Fruit fly (Drosophila melanogaster): ENCODE results near the gene CG33290.

CG33290 gene

DNA sequence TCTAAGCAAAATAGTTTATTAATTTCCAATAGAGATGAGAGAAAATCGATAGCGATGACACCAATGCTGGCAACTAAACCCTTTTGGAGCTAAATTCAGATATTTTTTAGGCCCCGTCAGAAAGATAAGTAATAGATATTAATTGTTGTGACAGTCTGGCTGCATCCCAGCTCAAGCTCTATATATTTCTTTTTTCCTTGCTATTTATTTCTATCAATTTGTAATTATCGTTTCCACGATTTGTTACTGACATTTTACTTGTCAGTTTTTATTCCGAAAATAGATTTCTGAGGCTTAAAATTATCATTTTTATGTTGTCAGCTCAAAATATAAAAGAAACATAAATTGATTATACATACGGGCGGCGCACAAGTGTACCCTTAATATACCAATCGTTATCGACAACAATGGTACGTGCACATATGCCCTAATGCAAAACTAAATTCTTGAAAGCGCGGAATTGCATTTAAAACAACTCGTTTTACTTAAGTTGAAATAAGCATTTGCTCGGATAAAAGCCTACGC is 26.8 kb downstream of the CG33290 start, which contains the start of the genes CRIF and SMC5 (continued):
- TF ChIP-seq lz (GFP tag; optimal IDR thresholded peaks at IDR 0.05) (peak; percentile 69), CG6792 (GFP tag; optimal IDR thresholded peaks at IDR 0.05) (no peak), Blimp-1 (GFP tag; optimal IDR thresholded peaks at IDR 0.05) (no peak), CG8632 (GFP tag; optimal IDR thresholded peaks at IDR 0.05) (no peak), CG8319 (GFP tag; optimal IDR thresholded peaks at IDR 0.05) (peak; percentile 5), acj6 (GFP tag; optimal IDR thresholded peaks at IDR 0.05) (peak; percentile 63), CG15336 (GFP tag; IDR thresholded peaks at IDR 0.05) (0 out of 2 replicates have a peak, but pooled peaks have one; percentile 16), vri (GFP tag; optimal IDR thresholded peaks at IDR 0.05) (no peak)

- TF ChIP-seq pdm3 (GFP tag; optimal IDR thresholded peaks at IDR 0.05) (no peak), Eip78C (GFP tag) (no peak), spab (GFP tag; optimal IDR thresholded peaks at IDR 0.05) (no peak), Ets21C (GFP tag; optimal IDR thresholded peaks at IDR 0.05) (no peak), achi (GFP tag; optimal IDR thresholded peaks at IDR 0.05) (no peak), CG6854 (GFP tag; optimal IDR thresholded peaks at IDR 0.05) (no peak), lz (GFP tag; optimal IDR thresholded peaks at IDR 0.05) (no peak), Hr38 (GFP tag; optimal IDR thresholded peaks at IDR 0.05) (no peak), CG15336 (GFP tag; IDR thresholded peaks at IDR 0.05) (no peak), Lpt (GFP tag; optimal IDR thresholded peaks at IDR 0.05) (no peak), CG11902 (GFP tag; optimal IDR thresholded peaks at IDR 0.05) (no peak), esn (GFP tag; optimal IDR thresholded peaks at IDR 0.05) (no peak), CG1621 (tag; optimal IDR thresholded peaks at IDR 0.05) (no peak), CG11762 (GFP tag; optimal IDR thresholded peaks at IDR 0.05; ENCODE audit: insufficient read depth) (no peak), eg (GFP tag; IDR thresholded peaks at IDR 0.05) (no peak), acj6 (GFP tag; optimal IDR thresholded peaks at IDR 0.05) (no peak), ss (GFP tag; optimal IDR thresholded peaks at IDR 0.05) (no peak)
These were observed 31.7 kb downstream of the CG33290 start, which contains the start of gene EMC10 for dm6 chr3L:21573831-21574230. EMC10 (plus strand) TSS chr3L:21574131.

DNA sequence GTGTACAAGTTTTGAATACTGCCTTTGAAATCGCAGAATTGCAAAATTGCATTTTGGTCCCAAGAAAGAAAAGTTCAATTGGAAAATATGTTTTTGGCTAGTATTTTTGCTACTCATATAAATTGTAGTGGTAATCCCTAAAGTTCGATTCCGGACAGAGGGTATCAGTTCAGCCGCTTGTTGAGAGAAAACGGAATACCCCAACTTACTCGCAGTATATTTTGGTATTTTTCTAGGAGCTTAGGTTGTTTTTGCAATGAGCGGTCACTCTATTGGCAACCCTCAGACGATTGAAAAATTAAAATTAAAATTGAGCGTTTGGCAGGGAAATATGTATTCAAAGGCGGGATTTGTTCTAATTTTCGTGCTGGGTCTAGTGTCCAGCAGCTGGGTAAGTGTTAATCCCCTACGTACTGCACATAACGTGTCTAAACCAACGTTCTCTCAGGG is 32.2 kb downstream of the CG33290 start:
- TF ChIP-seq esn (GFP tag; optimal IDR thresholded peaks at IDR 0.05) (peak; percentile 27), CG8119 (GFP tag; IDR thresholded peaks at IDR 0.05) (no peak), Eip93F (GFP tag; optimal IDR thresholded peaks at IDR 0.05) (no peak)

- TF ChIP-seq OdsH (GFP tag; optimal IDR thresholded peaks at IDR 0.05) (peak; percentile 38), Eip75B (GFP tag; optimal IDR thresholded peaks at IDR 0.05) (peak; percentile 1), CG34406 (GFP tag; optimal IDR thresholded peaks at IDR 0.05) (peak; percentile 11), esn (GFP tag; optimal IDR thresholded peaks at IDR 0.05) (peak; percentile 55), Ets96B (tag; optimal IDR thresholded peaks at IDR 0.05) (peak; percentile 28), CG8319 (GFP tag; optimal IDR thresholded peaks at IDR 0.05) (no peak), CG10669 (GFP tag; optimal IDR thresholded peaks at IDR 0.05) (peak; percentile 29), CG1621 (tag; optimal IDR thresholded peaks at IDR 0.05) (no peak), salr (GFP tag; optimal IDR thresholded peaks at IDR 0.05) (peak in 1 of 2 experiments; percentile 3), Smox (GFP tag; optimal IDR thresholded peaks at IDR 0.05) (peak; percentile 27), topi (GFP tag; optimal IDR thresholded peaks at IDR 0.05) (peak; percentile 34), ss (GFP tag; optimal IDR thresholded peaks at IDR 0.05) (peak in 1 of 2 experiments; percentile 7), Lpt (GFP tag; optimal IDR thresholded peaks at IDR 0.05) (no peak), Sox15 (GFP tag; optimal IDR thresholded peaks at IDR 0.05) (peak; percentile 35), achi (GFP tag; optimal IDR thresholded peaks at IDR 0.05) (peak; percentile 4), svp (GFP tag) (peak; percentile 74), CG9139 (GFP tag; optimal IDR thresholded peaks at IDR 0.05) (peak; percentile 3), CG3032 (tag; optimal IDR thresholded peaks at IDR 0.05) (peak; percentile 17), acj6 (GFP tag; optimal IDR thresholded peaks at IDR 0.05) (no peak), spab (GFP tag; optimal IDR thresholded peaks at IDR 0.05) (no peak), CG6792 (GFP tag; optimal IDR thresholded peaks at IDR 0.05) (peak; percentile 10), fd59A (GFP tag; optimal IDR thresholded peaks at IDR 0.05) (peak; percentile 3), Eip78C (GFP tag) (peak; percentile 81), dac (GFP tag; optimal IDR thresholded peaks at IDR 0.05) (no peak), CG3919 (GFP tag; optimal IDR thresholded peaks at IDR 0.05) (peak; percentile 2), CG10631 (GFP tag; optimal IDR thresholded peaks at IDR 0.05) (peak; percentile 24), Met (GFP tag; optimal IDR thresholded peaks at IDR 0.05) (peak; percentile 28), CG6808 (GFP tag; optimal IDR thresholded peaks at IDR 0.05) (peak; percentile 29), CG8632 (GFP tag; optimal IDR thresholded peaks at IDR 0.05) (peak; percentile 31)
These were observed 39.8 kb downstream of the CG33290 start for dm6 chr3L:21581984-21582383.
